Worm (Caenorhabditis elegans): ENCODE measurements around the gene nlp-46.

Gene nlp-46

DNA sequence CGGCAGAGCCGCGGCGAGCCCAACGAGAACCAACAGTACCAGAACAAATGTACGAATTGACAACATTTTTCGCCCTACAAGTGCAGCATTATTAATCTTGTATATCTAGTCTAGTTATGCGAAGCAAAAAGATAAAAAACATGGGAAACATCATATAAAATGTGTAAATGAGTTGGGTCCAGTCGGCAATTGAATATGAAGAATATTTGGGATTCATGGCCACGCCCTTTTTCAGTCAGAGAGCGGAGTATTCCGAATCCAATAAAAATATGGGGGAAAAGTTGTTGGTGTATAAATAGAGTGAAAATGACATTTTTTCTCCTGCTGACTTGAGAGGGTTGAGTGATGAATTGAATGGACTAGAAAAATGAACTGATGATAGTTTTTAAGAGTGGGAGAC lies at the start of gene nlp-46:
nlp-46 (minus strand) TSS at position 101 of the 400 bp plus-strand sequence.
- TF ChIP-seq mab-5 (tag; optimal IDR thresholded peaks at IDR 0.05) (no peak), mls-2 (tag; optimal IDR thresholded peaks at IDR 0.05) (no peak), unc-120 (tag; optimal IDR thresholded peaks at IDR 0.05; ENCODE audit: poor library complexity, severe bottlenecking) (no peak), nhr-2 (tag; optimal IDR thresholded peaks at IDR 0.05) (no peak), ztf-11 (tag; optimal IDR thresholded peaks at IDR 0.05) (no peak), ceh-83 (GFP tag; optimal IDR thresholded peaks at IDR 0.05) (no peak), nhr-237 (tag; optimal IDR thresholded peaks at IDR 0.05) (no peak), lin-13 (tag; optimal IDR thresholded peaks at IDR 0.05) (no peak), zip-8 (tag; optimal IDR thresholded peaks at IDR 0.05) (no peak), M03D4.4 (tag; optimal IDR thresholded peaks at IDR 0.05) (no peak), blmp-1 (tag; optimal IDR thresholded peaks at IDR 0.05) (no peak), bed-3 (GFP tag; optimal IDR thresholded peaks at IDR 0.05) (no peak), lin-32 (GFP tag; optimal IDR thresholded peaks at IDR 0.05) (no peak), snpc-4 (tag; optimal IDR thresholded peaks at IDR 0.05) (no peak), unc-62 (GFP tag; optimal IDR thresholded peaks at IDR 0.05) (no peak), hlh-1 (tag; optimal IDR thresholded peaks at IDR 0.05) (no peak), ham-2 (GFP tag; optimal IDR thresholded peaks at IDR 0.05) (no peak), pha-4 (tag; optimal IDR thresholded peaks at IDR 0.05) (no peak), sem-2 (GFP tag; optimal IDR thresholded peaks at IDR 0.05) (no peak)

DNA sequence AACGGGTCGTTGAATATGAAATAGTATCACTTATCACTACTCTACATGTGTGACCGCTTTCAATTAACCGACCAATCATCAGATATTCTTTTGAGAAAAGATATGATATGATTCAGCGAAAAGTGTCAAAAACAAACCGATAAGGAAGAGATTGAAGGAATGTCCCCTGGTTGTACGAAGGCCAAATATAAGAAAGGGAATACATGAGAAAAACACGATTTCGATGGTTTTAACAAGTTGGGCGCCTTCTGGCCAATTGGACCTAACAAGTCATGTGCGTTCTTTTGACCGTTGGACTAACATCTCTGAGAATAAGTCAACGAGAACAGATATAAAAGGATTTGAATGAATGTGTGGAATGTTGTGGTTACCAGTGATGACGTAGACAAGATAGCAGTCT lies 49.8 kb upstream of the nlp-46 start:
- TF ChIP-seq elt-1 (tag; optimal IDR thresholded peaks at IDR 0.05; ENCODE audit: borderline replicate concordance, insufficient read depth) (no peak), lin-32 (GFP tag; optimal IDR thresholded peaks at IDR 0.05) (no peak), flh-1 (GFP tag; optimal IDR thresholded peaks at IDR 0.05) (no peak), bed-3 (GFP tag; optimal IDR thresholded peaks at IDR 0.05) (no peak), cnd-1 (tag; optimal IDR thresholded peaks at IDR 0.05) (no peak), hlh-1 (tag; optimal IDR thresholded peaks at IDR 0.05) (no peak), nhr-12 (tag; optimal IDR thresholded peaks at IDR 0.05) (no peak), mls-2 (tag; optimal IDR thresholded peaks at IDR 0.05) (no peak), nhr-28 (tag; optimal IDR thresholded peaks at IDR 0.05) (no peak), unc-62 (GFP tag; optimal IDR thresholded peaks at IDR 0.05) (no peak), ceh-39 (tag; optimal IDR thresholded peaks at IDR 0.05) (no peak), tbx-8 (GFP tag; optimal IDR thresholded peaks at IDR 0.05) (no peak), mep-1 (tag; optimal IDR thresholded peaks at IDR 0.05) (no peak), mab-5 (tag; optimal IDR thresholded peaks at IDR 0.05) (no peak), unc-120 (tag; optimal IDR thresholded peaks at IDR 0.05; ENCODE audit: poor library complexity, severe bottlenecking) (no peak), blmp-1 (tag; optimal IDR thresholded peaks at IDR 0.05) (no peak), sptf-1 (tag; optimal IDR thresholded peaks at IDR 0.05) (no peak), unc-39 (tag; optimal IDR thresholded peaks at IDR 0.05) (no peak)

DNA sequence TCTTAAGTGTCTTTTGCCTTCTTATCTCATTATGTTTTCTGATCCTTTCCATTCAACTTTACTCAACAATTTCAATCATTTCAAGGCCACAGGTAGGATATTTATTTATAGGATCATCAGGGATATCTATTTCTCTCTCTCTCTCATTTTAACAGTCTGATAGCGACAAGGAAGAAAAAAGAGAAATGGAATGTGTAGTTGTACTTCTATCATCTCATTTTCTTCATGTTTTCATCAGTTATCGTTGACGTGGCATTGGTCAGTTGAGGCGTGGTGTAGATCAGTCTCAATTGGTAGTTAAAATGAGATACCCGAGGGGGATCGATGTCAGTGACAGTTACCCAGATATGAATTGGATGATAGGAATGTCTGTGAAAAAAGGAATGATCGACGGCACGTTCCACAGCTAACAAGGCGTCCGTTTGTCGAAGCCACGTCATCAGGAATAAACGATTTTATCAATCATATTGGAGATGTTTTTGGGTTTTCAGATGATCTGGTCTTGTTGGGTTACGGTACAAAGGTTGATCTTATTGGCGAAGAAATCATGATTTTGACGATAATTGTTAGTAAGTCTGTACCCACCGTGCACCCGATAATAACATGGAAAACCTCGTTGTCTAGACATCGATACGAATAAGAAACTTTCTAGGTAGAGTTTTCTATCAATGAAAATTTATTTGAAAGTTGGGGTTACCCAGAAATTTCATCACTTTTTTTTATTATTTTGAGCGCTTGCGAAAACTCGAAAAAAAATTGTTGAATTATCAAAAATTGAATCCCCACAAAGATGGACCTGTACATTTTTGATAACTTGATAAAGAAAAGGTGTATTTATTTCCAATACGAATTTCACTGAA lies 48.3 kb upstream of the nlp-46 start:
- TF ChIP-seq sptf-1 (tag; optimal IDR thresholded peaks at IDR 0.05) (no peak), pha-4 (tag; optimal IDR thresholded peaks at IDR 0.05) (no peak), tbx-8 (GFP tag; optimal IDR thresholded peaks at IDR 0.05) (no peak), mls-2 (tag; optimal IDR thresholded peaks at IDR 0.05) (no peak), lsy-2 (tag; optimal IDR thresholded peaks at IDR 0.05) (no peak), zip-8 (tag; optimal IDR thresholded peaks at IDR 0.05) (no peak), lin-32 (GFP tag; optimal IDR thresholded peaks at IDR 0.05) (no peak), flh-1 (GFP tag; optimal IDR thresholded peaks at IDR 0.05) (no peak), nhr-28 (tag; optimal IDR thresholded peaks at IDR 0.05) (no peak), ceh-83 (GFP tag; optimal IDR thresholded peaks at IDR 0.05) (no peak), drap-1 (GFP tag; optimal IDR thresholded peaks at IDR 0.05) (no peak), unc-120 (tag; optimal IDR thresholded peaks at IDR 0.05; ENCODE audit: poor library complexity, severe bottlenecking) (no peak), snpc-4 (tag; optimal IDR thresholded peaks at IDR 0.05) (no peak)

DNA sequence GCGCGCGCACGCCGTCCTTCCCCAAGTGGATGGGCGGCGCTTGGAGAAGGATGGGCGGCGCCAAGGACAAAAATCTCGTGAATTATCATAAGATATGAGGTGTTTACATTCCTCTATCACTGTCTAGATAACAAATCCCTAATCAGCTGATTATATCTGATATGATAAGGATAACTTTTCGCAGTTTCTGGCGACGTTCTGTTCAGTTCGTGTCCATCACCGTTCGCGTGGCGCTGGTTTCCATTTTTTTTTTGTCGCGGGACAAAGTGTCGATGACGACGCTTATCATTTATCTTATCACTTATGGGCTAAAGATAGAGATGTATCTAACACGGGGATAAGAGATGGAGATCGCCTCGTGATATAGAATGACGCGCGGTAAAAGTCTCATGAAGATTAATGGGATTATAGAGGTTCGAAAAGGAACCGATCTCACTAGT lies 47.2 kb upstream of the nlp-46 start:
- TF ChIP-seq sptf-1 (tag; optimal IDR thresholded peaks at IDR 0.05) (no peak), sem-2 (GFP tag; optimal IDR thresholded peaks at IDR 0.05) (no peak), unc-39 (tag; optimal IDR thresholded peaks at IDR 0.05) (no peak), pha-4 (tag; optimal IDR thresholded peaks at IDR 0.05) (no peak), ces-1 (GFP tag; optimal IDR thresholded peaks at IDR 0.05) (no peak), unc-62 (GFP tag; optimal IDR thresholded peaks at IDR 0.05) (no peak), blmp-1 (tag; optimal IDR thresholded peaks at IDR 0.05) (no peak), nhr-76 (tag; optimal IDR thresholded peaks at IDR 0.05) (no peak), lin-32 (GFP tag; optimal IDR thresholded peaks at IDR 0.05) (no peak), ceh-83 (GFP tag; optimal IDR thresholded peaks at IDR 0.05) (no peak), nhr-12 (tag; optimal IDR thresholded peaks at IDR 0.05) (no peak), mls-2 (tag; optimal IDR thresholded peaks at IDR 0.05) (no peak), ztf-11 (tag; optimal IDR thresholded peaks at IDR 0.05) (no peak), ham-2 (GFP tag; optimal IDR thresholded peaks at IDR 0.05) (peak; percentile 35), lin-13 (tag; optimal IDR thresholded peaks at IDR 0.05) (no peak), flh-1 (GFP tag; optimal IDR thresholded peaks at IDR 0.05) (no peak), elt-3 (tag; optimal IDR thresholded peaks at IDR 0.05) (peak; percentile 92), elt-1 (tag; optimal IDR thresholded peaks at IDR 0.05; ENCODE audit: borderline replicate concordance, insufficient read depth) (peak; percentile 81), unc-120 (tag; optimal IDR thresholded peaks at IDR 0.05; ENCODE audit: poor library complexity, severe bottlenecking) (no peak), mep-1 (tag; optimal IDR thresholded peaks at IDR 0.05) (no peak), bed-3 (GFP tag; optimal IDR thresholded peaks at IDR 0.05) (no peak), tbx-8 (GFP tag; optimal IDR thresholded peaks at IDR 0.05) (no peak), M03D4.4 (tag; optimal IDR thresholded peaks at IDR 0.05) (no peak), lsy-2 (tag; optimal IDR thresholded peaks at IDR 0.05) (no peak), mab-5 (tag; optimal IDR thresholded peaks at IDR 0.05) (no peak), nhr-237 (tag; optimal IDR thresholded peaks at IDR 0.05) (no peak)

All from whole organism, mixed stage, embryonic.